Worm (Caenorhabditis elegans): ENCODE data around the gene ZC487.1.

The ZC487.1 gene

ce11 chrV:6744774-6745173 is 17.5 kb downstream of the ZC487.1 start, which contains the start of gene T25F10.3:
TSS of gene T25F10.3 (plus strand) at chrV:6745081.
- TF ChIP-seq tag-97 (GFP tag; IDR thresholded peaks at IDR 0.05) (no peak), pha-4 (GFP tag; IDR thresholded peaks at IDR 0.05) (no peak), pha-4 (tag; optimal IDR thresholded peaks at IDR 0.05) (no peak), unc-39 (tag; optimal IDR thresholded peaks at IDR 0.05) (no peak), nhr-41 (GFP tag; IDR thresholded peaks at IDR 0.05) (no peak), nhr-42 (GFP tag; IDR thresholded peaks at IDR 0.05) (no peak), nhr-48 (tag; optimal IDR thresholded peaks at IDR 0.05) (no peak), attf-4 (tag; optimal IDR thresholded peaks at IDR 0.05) (no peak), lsy-2 (tag; optimal IDR thresholded peaks at IDR 0.05) (no peak), nhr-28 (tag; optimal IDR thresholded peaks at IDR 0.05) (no peak)

- TF ChIP-seq hlh-11 (tag; optimal IDR thresholded peaks at IDR 0.05), result peak; percentile 44
- TF ChIP-seq nhr-42 (GFP tag; IDR thresholded peaks at IDR 0.05), result no peak
- TF ChIP-seq set-16 (GFP tag; IDR thresholded peaks at IDR 0.05), result 0 out of 2 replicates have a peak, but pooled peaks have one; percentile 11
- TF ChIP-seq lsy-2 (tag; optimal IDR thresholded peaks at IDR 0.05), result peak in 1 of 2 experiments; percentile 6
- TF ChIP-seq nhr-11 (tag; optimal IDR thresholded peaks at IDR 0.05), result peak; percentile 25
- peak in 1 of 2 experiments; percentile 69 for TF ChIP-seq daf-16 (GFP tag; optimal IDR thresholded peaks at IDR 0.05)
- no peak for TF ChIP-seq daf-16 (tag; optimal IDR thresholded peaks at IDR 0.05)
- TF ChIP-seq aha-1 (tag), result peak; percentile 65
- TF ChIP-seq hmg-1.1 (GFP tag; IDR thresholded peaks at IDR 0.05), result no peak
- TF ChIP-seq mxl-3 (GFP tag; optimal IDR thresholded peaks at IDR 0.05), result peak; percentile 13
Observed at ce11 chrV:6751493-6752100, 24.3 kb downstream of the ZC487.1 start.

- TF ChIP-seq lin-38 (GFP tag; IDR thresholded peaks at IDR 0.05) (no peak), arid-1 (GFP tag; conservative IDR thresholded peaks at IDR 0.05) (no peak), lim-7 (GFP tag; IDR thresholded peaks at IDR 0.05) (no peak), ama-1 (optimal IDR thresholded peaks at IDR 0.05) (no peak), ceh-20 (GFP tag; IDR thresholded peaks at IDR 0.05) (0 out of 2 replicates have a peak, but pooled peaks have one; percentile 27), dmd-8 (GFP tag; IDR thresholded peaks at IDR 0.05) (no peak), unc-62 (GFP tag; optimal IDR thresholded peaks at IDR 0.05 in 1 of 2) (peak in 1 of 2 experiments; percentile 81), unc-62 (tag; optimal IDR thresholded peaks at IDR 0.05) (no peak)
Observed at ce11 chrV:6753257-6753656, 25.9 kb downstream of the ZC487.1 start.

ce11 chrV:6758017-6758416 is 30.7 kb downstream of the ZC487.1 start, which contains the start of gene dbl-1:
TSS of gene dbl-1 (plus strand) at chrV:6758135.
- peak; percentile 91 for TF ChIP-seq aha-1 (tag)
- TF ChIP-seq mxl-3 (GFP tag; optimal IDR thresholded peaks at IDR 0.05), result no peak

ce11 chrV:6762361-6762760 is 35.0 kb downstream of the ZC487.1 start, which contains the start of gene T25F10.4:
TSS of gene T25F10.4 (minus strand) at chrV:6762461.
- no peak for TF ChIP-seq mxl-3 (GFP tag; optimal IDR thresholded peaks at IDR 0.05)
- no peak for TF ChIP-seq zip-11 (GFP tag; IDR thresholded peaks at IDR 0.05)
- no peak for TF ChIP-seq nhr-237 (tag; optimal IDR thresholded peaks at IDR 0.05)
- TF ChIP-seq nhr-28 (tag; optimal IDR thresholded peaks at IDR 0.05), result no peak
- no peak for TF ChIP-seq nhr-102 (tag; optimal IDR thresholded peaks at IDR 0.05)
- no peak for TF ChIP-seq pqm-1 (tag; optimal IDR thresholded peaks at IDR 0.05)
- no peak for TF ChIP-seq vab-7 (GFP tag; IDR thresholded peaks at IDR 0.05)
- no peak for TF ChIP-seq nhr-41 (GFP tag; IDR thresholded peaks at IDR 0.05)
- no peak for TF ChIP-seq lin-39 (tag; optimal IDR thresholded peaks at IDR 0.05)
- no peak for TF ChIP-seq ama-1 (optimal IDR thresholded peaks at IDR 0.05)
- TF ChIP-seq daf-8 (GFP tag; IDR thresholded peaks at IDR 0.05), result no peak
- TF ChIP-seq T26A8.4 (GFP tag; IDR thresholded peaks at IDR 0.05), result no peak
- no peak for TF ChIP-seq zag-1 (tag; optimal IDR thresholded peaks at IDR 0.05)
- TF ChIP-seq ztf-7 (tag; optimal IDR thresholded peaks at IDR 0.05), result no peak
- no peak for TF ChIP-seq unc-130 (GFP tag; optimal IDR thresholded peaks at IDR 0.05)

Data from whole organism, L4 larva.